Worm (Caenorhabditis elegans) whole organism, L1 larva: ENCODE data around the gene epic-2.

Experiments used
- aha-1 ChIP-seq: fragments of 150-350 bp; optimal IDR thresholded peaks from 2 replicates; lab custom pipeline; 2014; ENCODE audit warnings: missing biosample characterization, missing genetic modification characterization
- aly-2 ChIP-seq: fragments of 150-350 bp; optimal IDR thresholded peaks from 2 replicates; lab custom pipeline; 2014; ENCODE audit warnings: missing biosample characterization, missing genetic modification characterization
- ama-1 ChIP-seq: fragments of 150-350 bp; optimal IDR thresholded peaks from 2 replicates; lab custom pipeline; 2014
- ceh-90 ChIP-seq: sonication (generic microtip); optimal IDR thresholded peaks from 2 replicates; lab custom pipeline; 2016; ENCODE audit warnings: missing genetic modification characterization, missing compliant biosample characterization
- dpl-1 ChIP-seq, 3 experiments: fragments of 150-350 bp in 2 of 3; sonication (generic microtip) in 1 of 3; optimal IDR thresholded peaks; 2 replicates each; lab custom pipeline; 2014 to 2017; ENCODE audit warnings: missing biosample characterization in 3 of 3, missing genetic modification characterization in 3 of 3, missing genetic modification reagents in 3 of 3
- fkh-10 ChIP-seq: sonication (generic microtip); optimal IDR thresholded peaks from 2 replicates; lab custom pipeline; 2017; ENCODE audit warnings: missing biosample characterization, missing genetic modification reagents, missing genetic modification characterization
- fos-1 ChIP-seq: fragments of 150-350 bp; optimal IDR thresholded peaks from 2 replicates; lab custom pipeline; 2014; ENCODE audit warnings: missing biosample characterization, missing genetic modification characterization
- lsy-2 ChIP-seq, 2 experiments: fragments of 150-350 bp; optimal IDR thresholded peaks; 2 replicates each; lab custom pipeline; 2014; ENCODE audit warnings: missing biosample characterization in 2 of 2, missing genetic modification characterization in 2 of 2
- mdl-1 ChIP-seq, 2 experiments: fragments of 150-350 bp; optimal IDR thresholded peaks; 2 replicates each; lab custom pipeline; 2014 to 2017; ENCODE audit warnings: missing biosample characterization in 2 of 2, missing genetic modification characterization in 2 of 2, inconsistent platforms in 1 of 2
- nhr-28 ChIP-seq: fragments of 150-350 bp; optimal IDR thresholded peaks from 2 replicates; lab custom pipeline; 2014; ENCODE audit warnings: missing biosample characterization, missing genetic modification characterization
- pqm-1 ChIP-seq: sonication (generic microtip); optimal IDR thresholded peaks from 3 replicates; lab custom pipeline; 2017; ENCODE audit warnings: missing biosample characterization, missing genetic modification characterization
- tbx-2 ChIP-seq: sonication (generic microtip); optimal IDR thresholded peaks from 2 replicates; lab custom pipeline; 2016; ENCODE audit warnings: missing genetic modification characterization, missing compliant biosample characterization
- zag-1 ChIP-seq: fragments of 150-350 bp; optimal IDR thresholded peaks from 2 replicates; lab custom pipeline; 2014; ENCODE audit warnings: missing biosample characterization, missing genetic modification characterization
- ztf-11 ChIP-seq, 2 experiments: sonication (generic microtip); optimal IDR thresholded peaks; 2 replicates each; lab custom pipeline; 2016 to 2017; ENCODE audit warnings: missing genetic modification characterization in 2 of 2, missing biosample characterization in 1 of 2, missing compliant biosample characterization in 1 of 2

ce11 chrIV:1771843-1772242 lies 51.3 kb downstream of the epic-2 start, which contains the start of gene Y41D4A.1:
- TF ChIP-seq aly-2 (tag; lab: Kevin White, UChicago): no peak
- no peak for TF ChIP-seq fos-1 (tag; lab: Kevin White, UChicago)
- TF ChIP-seq ztf-11 (tag; optimal IDR thresholded peaks at IDR 0.05; lab: Kevin White, UChicago): no peak
- no peak for TF ChIP-seq ceh-90 (tag; lab: Kevin White, UChicago)
- no peak for TF ChIP-seq aha-1
- no peak for TF ChIP-seq zag-1 (tag; lab: Kevin White, UChicago)
- TF ChIP-seq mdl-1 (tag; optimal IDR thresholded peaks at IDR 0.05; lab: Kevin White, UChicago): no peak
- no peak for TF ChIP-seq pqm-1 (tag; lab: Kevin White, UChicago)
- no peak for TF ChIP-seq fkh-10 (GFP tag; lab: Kevin White, UChicago)
- TF ChIP-seq tbx-2 (tag; lab: Kevin White, UChicago): no peak
- no peak for TF ChIP-seq ama-1 (lab: Kevin White, UChicago)
- TF ChIP-seq dpl-1 (GFP tag; optimal IDR thresholded peaks at IDR 0.05; lab: Kevin White, UChicago): no peak
- TF ChIP-seq lsy-2 (tag; optimal IDR thresholded peaks at IDR 0.05; lab: Kevin White, UChicago): no peak
- TF ChIP-seq nhr-28 (tag; lab: Kevin White, UChicago): no peak
